Worm (Caenorhabditis elegans): Measurements from ENCODE around the gene ZK892.6.

DNA sequence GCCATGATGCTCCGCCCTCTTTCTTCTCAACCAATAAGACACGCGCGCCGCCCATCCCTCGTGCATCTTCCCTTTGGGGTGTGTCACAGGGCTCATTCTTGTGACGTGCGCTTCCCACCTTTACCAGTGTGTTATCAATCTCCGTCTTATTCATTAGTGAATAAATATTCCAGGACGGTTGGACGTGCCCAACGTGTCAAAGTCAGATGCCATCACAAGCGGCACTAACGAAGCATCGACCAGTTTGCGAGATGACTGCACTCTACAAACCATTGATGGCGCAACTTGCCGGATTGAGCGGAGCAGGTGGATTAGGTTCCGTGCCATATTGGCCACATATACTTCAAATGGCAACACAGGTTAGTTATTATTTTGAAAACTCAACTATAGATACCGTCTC is 19.8 kb downstream of the ZK892.6 start:
- TF ChIP-seq ztf-23 (GFP tag; IDR thresholded peaks at IDR 0.05) (no peak), T22C8.4 (GFP tag; IDR thresholded peaks at IDR 0.05) (no peak), ref-1 (GFP tag; conservative IDR thresholded peaks at IDR 0.05) (no peak)
